Worm (Caenorhabditis elegans) whole organism, L4 larva: Measurements from ENCODE around the gene R09E12.9.

Experiments
- ceh-62 ChIP-seq: sonication (generic microtip); optimal IDR thresholded peaks from 2 replicates; lab custom pipeline; 2017; ENCODE audit warnings: missing biosample characterization, missing genetic modification characterization
- dmd-9 ChIP-seq: fragments of 200-800 bp; sonication (Bioruptor generic); IDR thresholded peaks from 2 replicates; pipeline ENCODE4 v1.3.6; 2022; ENCODE audit warnings: missing genetic modification reagents, missing genetic modification characterization, missing compliant biosample characterization
- dve-1 ChIP-seq: sonication (generic microtip); optimal IDR thresholded peaks from 2 replicates; lab custom pipeline; 2017; ENCODE audit warnings: antibody characterized with exemption, mild to moderate bottlenecking, missing genetic modification characterization, missing compliant biosample characterization; ENCODE audit not compliant: insufficient read depth
- egl-27 ChIP-seq: sonication (generic microtip); optimal IDR thresholded peaks from 3 replicates; lab custom pipeline; 2017; ENCODE audit warnings: missing biosample characterization, missing genetic modification reagents, missing genetic modification characterization
- lir-3 ChIP-seq: sonication (generic microtip); optimal IDR thresholded peaks from 2 replicates; lab custom pipeline; 2016; ENCODE audit warnings: mild to moderate bottlenecking, missing genetic modification characterization, missing compliant biosample characterization
- ztf-11 ChIP-seq: fragments of 150-350 bp; optimal IDR thresholded peaks from 2 replicates; lab custom pipeline; 2014; ENCODE audit warnings: missing biosample characterization, missing genetic modification characterization

ce11 chrV:762340-762739, 15.1 kb upstream of the R09E12.9 start, which contains the start of gene srp-2:
- TF ChIP-seq ztf-11 (no peak), lir-3 (tag; lab: Kevin White, UChicago) (no peak), egl-27 (no peak), ceh-62 (tag; lab: Kevin White, UChicago) (no peak), dve-1 (no peak), dmd-9 (GFP tag; lab: Robert Waterston, UW) (no peak)
